Worm (Caenorhabditis elegans): ENCODE data around the gene R09D1.12.

Gene R09D1.12

ce11 chrII:9407020-9407419, 45.1 kb downstream of the R09D1.12 start, which contains the start of gene mpz-6:
TSS of gene mpz-6 (minus strand) at chrII:9407120.
- no peak for TF ChIP-seq dao-5 (tag; optimal IDR thresholded peaks at IDR 0.05)
- no peak for TF ChIP-seq W03F9.2 (tag; optimal IDR thresholded peaks at IDR 0.05)
- no peak for TF ChIP-seq him-1 (tag; optimal IDR thresholded peaks at IDR 0.05)

- no peak for TF ChIP-seq dao-5 (tag; optimal IDR thresholded peaks at IDR 0.05)
- TF ChIP-seq W03F9.2 (tag; optimal IDR thresholded peaks at IDR 0.05), result no peak
- no peak for TF ChIP-seq him-1 (tag; optimal IDR thresholded peaks at IDR 0.05)
Observed at ce11 chrII:9403846-9404245, 48.2 kb downstream of the R09D1.12 start, which contains the start of gene Y51B9A.5. TSS of gene Y51B9A.5 (plus strand) at chrII:9404146.

DNA sequence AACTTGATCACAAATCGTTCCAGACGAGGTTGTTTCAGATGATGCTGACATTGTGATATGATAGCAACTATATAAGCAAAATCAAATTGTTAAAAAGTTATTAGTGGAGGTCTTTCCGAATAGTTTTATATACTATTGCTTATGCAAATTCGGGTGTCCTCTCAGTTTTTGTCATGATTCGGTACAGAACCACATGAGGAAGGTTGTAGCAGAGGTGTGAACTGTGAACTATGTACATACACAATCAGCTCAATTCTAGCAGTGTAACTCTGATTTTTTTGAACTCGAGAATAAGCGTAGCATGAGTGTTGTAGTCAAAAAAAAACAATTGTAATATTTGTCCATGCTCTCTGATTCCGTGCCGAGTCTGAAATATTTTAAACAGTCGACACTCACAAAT, 49.0 kb downstream of the R09D1.12 start, which contains the start of gene Y51B9A.6:
Gene Y51B9A.6, minus strand, starts transcription at position 101 of the 400 bp plus-strand sequence.
- TF ChIP-seq dao-5 (tag; optimal IDR thresholded peaks at IDR 0.05) (no peak), W03F9.2 (tag; optimal IDR thresholded peaks at IDR 0.05) (no peak), him-1 (tag; optimal IDR thresholded peaks at IDR 0.05) (no peak)
